Worm (Caenorhabditis elegans) whole organism, early embryonic: ENCODE measurements around the gene F55B11.4.

ENCODE experiments used
- B0310.2 ChIP-seq: sonication (generic microtip); optimal IDR thresholded peaks from 2 replicates; lab custom pipeline; 2016; ENCODE audit warnings: mild to moderate bottlenecking, missing genetic modification characterization, missing compliant biosample characterization
- F13C5.2 ChIP-seq: sonication (generic microtip); optimal IDR thresholded peaks from 2 replicates; lab custom pipeline; 2017; ENCODE audit warnings: mild to moderate bottlenecking, missing genetic modification characterization, inconsistent platforms, missing compliant biosample characterization
- aly-1 ChIP-seq: sonication (generic microtip); optimal IDR thresholded peaks from 2 replicates; lab custom pipeline; 2016; ENCODE audit warnings: missing genetic modification characterization, missing compliant biosample characterization
- ama-1 ChIP-seq: fragments of 150-350 bp; optimal IDR thresholded peaks from 2 replicates; lab custom pipeline; 2014
- ceh-13 ChIP-seq: fragments of 200-800 bp; sonication (Bioruptor generic); optimal IDR thresholded peaks from 2 replicates; lab custom pipeline; 2018; ENCODE audit warnings: mild to moderate bottlenecking, missing genetic modification characterization, missing compliant biosample characterization
- ceh-36 ChIP-seq: sonication (generic microtip); optimal IDR thresholded peaks from 2 replicates; lab custom pipeline; 2016; ENCODE audit warnings: missing genetic modification characterization, inconsistent platforms, missing compliant biosample characterization
- ets-7 ChIP-seq: sonication (generic microtip); optimal IDR thresholded peaks from 2 replicates; lab custom pipeline; 2016; ENCODE audit warnings: missing genotype, missing genetic modification characterization, missing compliant biosample characterization
- flt-1 ChIP-seq: fragments of 200-800 bp; sonication (Bioruptor generic); IDR thresholded peaks from 2 replicates; pipeline ENCODE4 v1.3.6; 2022; ENCODE audit warnings: missing genetic modification characterization, missing compliant biosample characterization
- hmbx-1 ChIP-seq: sonication (generic microtip); optimal IDR thresholded peaks from 2 replicates; lab custom pipeline; 2016; ENCODE audit warnings: mild to moderate bottlenecking, missing genetic modification characterization, missing compliant biosample characterization
- hmg-4 ChIP-seq: fragments of 200-800 bp; sonication (Bioruptor generic); optimal IDR thresholded peaks from 2 replicates; lab custom pipeline; 2018; ENCODE audit warnings: mild to moderate bottlenecking, missing genetic modification characterization, missing compliant biosample characterization
- hnd-1 ChIP-seq: sonication (generic microtip); optimal IDR thresholded peaks from 2 replicates; lab custom pipeline; 2016; ENCODE audit warnings: missing genetic modification characterization, missing compliant biosample characterization
- pes-1 ChIP-seq: fragments of 200-800 bp; sonication (Bioruptor generic); IDR thresholded peaks from 2 replicates; pipeline ENCODE4 v1.3.6; 2022; ENCODE audit warnings: missing genetic modification reagents, missing genetic modification characterization, missing compliant biosample characterization
- scrt-1 ChIP-seq: fragments of 200-800 bp; sonication (Bioruptor generic); IDR thresholded peaks from 2 replicates; pipeline ENCODE4 v1.3.6; 2022; ENCODE audit warnings: missing genetic modification characterization, missing compliant biosample characterization
- sea-1 ChIP-seq: fragments of 200-800 bp; sonication (Bioruptor generic); conservative IDR thresholded peaks from 2 replicates; pipeline ENCODE4 v1.3.6; 2022; ENCODE audit warnings: missing genetic modification characterization, missing compliant biosample characterization
- tbx-11 ChIP-seq: fragments of 200-800 bp; sonication (Bioruptor generic); IDR thresholded peaks from 2 replicates; pipeline ENCODE4 v1.3.6; 2022; ENCODE audit warnings: missing genetic modification characterization, missing compliant biosample characterization
- tbx-37 ChIP-seq: fragments of 200-800 bp; sonication (Bioruptor generic); conservative IDR thresholded peaks from 2 replicates; pipeline ENCODE4 v1.3.6; 2022; ENCODE audit warnings: missing genetic modification reagents, missing genetic modification characterization, missing compliant biosample characterization
- tra-4 ChIP-seq: sonication (generic microtip); optimal IDR thresholded peaks from 2 replicates; lab custom pipeline; 2017; ENCODE audit warnings: missing genetic modification characterization, missing compliant biosample characterization

F55B11.4 gene

DNA sequence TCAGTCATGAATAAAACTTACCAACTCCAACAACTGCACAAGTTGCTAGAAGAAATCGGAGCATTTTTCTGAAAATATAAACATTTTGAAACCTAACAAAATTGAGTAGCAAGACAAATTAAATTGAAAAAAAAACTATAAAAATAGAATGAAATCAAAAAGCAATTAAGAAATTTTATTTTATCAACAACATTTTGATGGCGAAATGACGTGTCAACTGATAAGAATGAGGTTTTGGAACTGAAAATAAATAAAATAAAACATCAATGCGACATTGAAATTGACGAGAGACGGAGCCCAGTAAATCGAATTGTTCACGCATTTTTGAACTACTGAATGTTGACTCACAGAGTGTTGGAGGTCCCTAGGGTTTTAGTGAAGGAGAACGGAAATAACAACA, at the start of gene F55B11.4:
Gene F55B11.4 (minus strand): TSS at position 68 of the 400 bp plus-strand sequence.
- TF ChIP-seq tbx-11 (no peak), hmbx-1 (no peak), ama-1 (lab: Kevin White, UChicago) (no peak), pes-1 (no peak), ets-7 (tag; lab: Kevin White, UChicago) (no peak), tbx-37 (GFP tag; lab: Robert Waterston, UW) (no peak), ceh-36 (tag; lab: Kevin White, UChicago) (no peak), tra-4 (tag; lab: Kevin White, UChicago) (no peak), hmg-4 (no peak), scrt-1 (GFP tag; lab: Robert Waterston, UW) (no peak), hnd-1 (tag; lab: Kevin White, UChicago) (no peak)

DNA sequence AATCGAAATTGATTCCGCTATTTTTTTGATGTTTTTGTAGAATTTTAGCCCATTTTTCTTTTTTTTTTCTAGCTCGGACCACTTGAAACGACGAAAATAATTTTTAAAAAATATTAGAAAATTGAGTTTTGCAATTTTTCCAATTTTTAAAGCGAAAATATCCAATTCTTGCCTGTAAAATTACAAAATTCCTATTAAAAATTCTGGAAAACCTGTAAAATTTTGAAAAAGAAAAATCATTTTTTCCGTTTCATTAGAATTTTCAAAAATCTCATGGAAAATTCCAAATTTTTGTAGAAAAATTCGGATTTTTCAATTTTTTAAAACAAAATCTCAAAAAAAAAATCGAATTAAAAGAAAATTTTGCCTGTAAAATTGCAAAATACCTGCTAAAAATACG, 38.3 kb upstream of the F55B11.4 start:
- TF ChIP-seq hmbx-1 = no peak

- TF ChIP-seq hnd-1 (tag; lab: Kevin White, UChicago) (no peak), ama-1 (lab: Kevin White, UChicago) (no peak), tbx-11 (no peak), B0310.2 (no peak), sea-1 (GFP tag; lab: Robert Waterston, UW) (no peak), hmbx-1 (no peak), tra-4 (tag; lab: Kevin White, UChicago) (no peak), tbx-37 (GFP tag; lab: Robert Waterston, UW) (no peak), pes-1 (no peak), ceh-13 (GFP tag; lab: Kevin White, UChicago) (no peak), ceh-36 (tag; lab: Kevin White, UChicago) (no peak), ets-7 (tag; lab: Kevin White, UChicago) (no peak), aly-1 (tag; lab: Kevin White, UChicago) (no peak), hmg-4 (no peak), scrt-1 (GFP tag; lab: Robert Waterston, UW) (no peak), F13C5.2 (tag; lab: Kevin White, UChicago) (no peak), flt-1 (no peak)
Measured at ce11 chrIV:14466837-14467236, 36.1 kb upstream of the F55B11.4 start.

DNA sequence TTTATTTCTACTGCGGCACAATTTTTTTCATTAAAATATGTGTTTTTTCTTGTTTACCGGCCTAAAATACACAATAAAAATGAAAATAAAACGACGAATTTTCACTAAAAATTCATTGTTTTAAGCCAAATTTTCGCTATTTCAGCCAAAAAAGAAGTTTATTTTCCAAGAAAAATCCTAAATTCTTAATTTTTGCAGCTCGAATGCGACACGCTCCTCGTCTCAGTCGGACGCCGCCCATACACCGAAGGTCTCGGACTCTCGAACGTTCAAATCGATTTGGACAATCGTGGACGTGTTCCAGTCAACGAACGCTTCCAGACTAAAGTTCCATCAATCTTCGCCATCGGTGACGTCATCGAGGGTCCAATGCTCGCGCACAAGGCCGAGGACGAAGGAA, 35.3 kb upstream of the F55B11.4 start:
- TF ChIP-seq ama-1 (lab: Kevin White, UChicago) (no peak), pes-1 (no peak), tbx-11 (no peak), sea-1 (GFP tag; lab: Robert Waterston, UW) (no peak), hnd-1 (tag; lab: Kevin White, UChicago) (no peak), hmg-4 (no peak), aly-1 (tag; lab: Kevin White, UChicago) (no peak), ets-7 (tag; lab: Kevin White, UChicago) (no peak)

DNA sequence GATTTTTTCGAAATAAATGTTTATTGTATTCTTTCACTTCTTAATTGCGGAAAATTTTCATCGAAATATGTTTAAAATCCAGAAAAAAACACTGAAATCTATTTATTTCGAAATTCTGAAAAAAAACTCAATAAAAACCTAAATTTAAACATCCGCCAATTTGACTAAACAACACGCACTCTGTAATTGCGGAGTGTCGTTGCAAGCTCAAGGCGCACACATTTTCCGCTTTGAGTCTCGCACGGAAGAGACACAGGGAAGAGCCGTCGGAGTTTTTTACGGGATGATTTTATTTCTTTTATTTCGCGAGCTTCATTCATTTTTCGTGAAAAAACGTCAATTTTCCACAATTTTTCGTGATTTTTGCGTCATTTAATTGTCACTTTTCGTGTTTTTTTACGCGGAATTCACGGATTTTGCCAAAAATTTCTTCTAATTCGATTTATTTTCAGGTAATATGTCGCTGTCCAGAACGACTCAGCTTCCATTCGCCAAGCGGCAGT, 33.4 kb upstream of the F55B11.4 start, which contains the start of gene dld-1:
Gene dld-1 (plus strand): TSS at position 453 of the 503 bp plus-strand sequence.
- TF ChIP-seq hmg-4 (no peak), F13C5.2 (tag; lab: Kevin White, UChicago) (peak; percentile 90)

DNA sequence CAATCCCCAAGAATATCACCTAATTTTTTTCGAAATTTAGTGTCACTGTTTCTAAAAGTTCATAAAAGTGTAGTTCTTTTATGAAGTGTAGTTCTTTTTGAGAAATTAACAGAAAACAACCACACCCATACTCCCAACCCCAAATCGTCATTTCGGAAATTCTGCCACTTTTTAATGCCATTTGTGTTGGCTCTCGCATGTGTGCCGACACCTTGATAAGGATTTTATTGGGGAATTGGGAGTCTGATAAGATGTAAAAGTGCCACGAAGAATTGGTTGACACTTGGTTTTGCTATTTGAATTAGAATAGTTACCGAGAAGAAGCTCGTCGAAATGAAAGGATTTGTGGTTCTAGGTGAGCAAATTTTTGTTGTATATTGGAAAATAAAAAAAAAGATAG, 25.9 kb upstream of the F55B11.4 start, which contains the start of gene nspg-9:
Gene nspg-9 (plus strand): TSS at position 234 of the 400 bp plus-strand sequence.
- TF ChIP-seq ets-7 (tag; lab: Kevin White, UChicago) (no peak), ceh-36 (tag; lab: Kevin White, UChicago) (no peak), flt-1 (no peak), tbx-37 (GFP tag; lab: Robert Waterston, UW) (no peak), hnd-1 (tag; lab: Kevin White, UChicago) (no peak), tbx-11 (no peak), F13C5.2 (tag; lab: Kevin White, UChicago) (no peak), hmg-4 (no peak), ceh-13 (GFP tag; lab: Kevin White, UChicago) (no peak), ama-1 (lab: Kevin White, UChicago) (no peak), tra-4 (tag; lab: Kevin White, UChicago) (no peak)

- no peak for TF ChIP-seq tbx-37 (GFP tag; lab: Robert Waterston, UW)
- TF ChIP-seq hmg-4 = no peak
- no peak for TF ChIP-seq ceh-13 (GFP tag; lab: Kevin White, UChicago)
- no peak for TF ChIP-seq flt-1
- no peak for TF ChIP-seq ama-1 (lab: Kevin White, UChicago)
- TF ChIP-seq sea-1 (GFP tag; lab: Robert Waterston, UW) = no peak
- TF ChIP-seq B0310.2 = no peak
- no peak for TF ChIP-seq ceh-36 (tag; lab: Kevin White, UChicago)
- TF ChIP-seq pes-1 = no peak
- no peak for TF ChIP-seq hmbx-1
- TF ChIP-seq scrt-1 (GFP tag; lab: Robert Waterston, UW) = no peak
- no peak for TF ChIP-seq ets-7 (tag; lab: Kevin White, UChicago)
- no peak for TF ChIP-seq hnd-1 (tag; lab: Kevin White, UChicago)
Measured at ce11 chrIV:14445191-14445795, 14.6 kb upstream of the F55B11.4 start.

DNA sequence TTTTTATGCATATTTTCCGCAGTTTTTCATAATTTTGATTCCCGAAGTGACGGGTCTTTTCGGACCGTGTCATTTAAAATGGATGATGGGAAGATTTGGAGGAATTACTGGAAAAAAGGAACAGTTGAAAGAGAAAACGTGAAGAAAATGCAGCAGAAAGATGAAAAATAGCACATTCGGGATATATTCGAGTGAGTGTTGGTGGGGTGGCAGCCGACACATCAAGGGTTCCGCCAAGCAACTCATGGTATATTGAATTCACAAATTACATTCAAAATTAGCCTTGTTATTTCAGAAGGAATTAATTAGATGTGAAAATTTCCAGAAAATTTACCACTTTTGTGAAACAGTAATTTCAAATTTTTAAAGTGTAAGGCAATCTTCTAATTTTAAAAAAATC, 13.4 kb upstream of the F55B11.4 start, which contains the start of gene tra-3:
Gene tra-3 (minus strand): TSS at position 107 of the 400 bp plus-strand sequence.
- no peak for TF ChIP-seq hnd-1 (tag; lab: Kevin White, UChicago)
- TF ChIP-seq tbx-11 = no peak
- no peak for TF ChIP-seq tra-4 (tag; lab: Kevin White, UChicago)
- TF ChIP-seq hmbx-1 = no peak
- TF ChIP-seq B0310.2 = no peak
